Fruit fly (Drosophila melanogaster): ENCODE measurements around the gene CG33116.

The CG33116 gene

DNA sequence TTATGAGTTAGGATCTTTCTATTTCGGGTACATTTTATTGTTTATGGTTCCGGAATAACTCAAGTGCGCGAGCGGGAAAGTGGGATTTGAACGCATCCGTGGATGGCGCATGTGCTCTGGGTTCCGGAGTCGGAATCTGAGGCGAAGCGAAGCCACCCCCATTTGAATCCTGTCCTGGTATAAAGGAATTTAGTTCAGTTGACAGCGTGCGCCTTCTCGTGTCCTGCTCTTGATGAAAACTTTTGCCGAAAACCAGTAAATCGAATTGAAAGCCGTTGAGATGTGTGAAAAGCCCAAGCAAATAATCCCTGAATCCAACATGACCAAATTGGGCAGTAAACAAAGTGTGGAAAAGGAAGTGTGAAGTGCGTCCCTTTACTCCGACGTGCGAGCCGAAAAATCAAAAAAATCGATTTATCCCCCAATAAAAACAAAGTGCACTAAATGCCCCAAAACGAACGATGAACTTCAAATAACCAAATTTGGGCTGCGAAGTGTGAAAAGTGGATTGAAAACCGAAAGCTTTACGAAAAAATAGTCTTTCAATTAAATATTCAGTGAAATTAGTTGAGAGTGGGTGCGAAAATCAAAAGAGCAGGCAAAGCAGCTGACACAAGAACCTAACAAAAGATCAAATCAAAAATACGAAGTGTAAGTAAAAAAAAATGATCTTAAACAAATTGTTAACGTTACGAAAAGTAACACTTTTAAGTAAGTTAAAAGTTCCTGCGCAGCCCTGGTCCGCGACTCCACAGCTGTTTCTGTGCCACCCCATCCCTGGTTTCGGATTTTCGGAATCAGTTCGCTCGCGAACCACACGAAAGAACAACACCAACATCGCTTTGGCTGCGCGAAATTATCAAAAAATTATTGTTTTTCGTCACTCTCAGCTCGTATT is 53.4 kb downstream of the CG33116 start, which contains the start of gene Lar (continued):
- TF ChIP-seq CG1233 (GFP tag; optimal IDR thresholded peaks at IDR 0.05), result peak; percentile 28
- peak; percentile 84 for TF ChIP-seq onecut (GFP tag; IDR thresholded peaks at IDR 0.05)
- TF ChIP-seq tap (tag; optimal IDR thresholded peaks at IDR 0.05), result no peak
- no peak for TF ChIP-seq Trl (optimal IDR thresholded peaks at IDR 0.05)
- TF ChIP-seq Trl (GFP tag; optimal IDR thresholded peaks at IDR 0.05), result peak; percentile 49
- peak; percentile 26 for TF ChIP-seq CG4328 (GFP tag; optimal IDR thresholded peaks at IDR 0.05)
- TF ChIP-seq CG8089 (GFP tag; optimal IDR thresholded peaks at IDR 0.05), result peak; percentile 27
- TF ChIP-seq CG1603 (tag; optimal IDR thresholded peaks at IDR 0.05), result peak; percentile 60
- TF ChIP-seq schlank (tag; optimal IDR thresholded peaks at IDR 0.05), result no peak
- TF ChIP-seq CG4282 (GFP tag; optimal IDR thresholded peaks at IDR 0.05), result peak; percentile 50
- TF ChIP-seq CG9817 (tag; optimal IDR thresholded peaks at IDR 0.05), result peak; percentile 60
- TF ChIP-seq Pdp1 (GFP tag; optimal IDR thresholded peaks at IDR 0.05), result peak; percentile 53 to 58
- TF ChIP-seq Sox102F (GFP tag; optimal IDR thresholded peaks at IDR 0.05), result peak; percentile 58
- no peak for TF ChIP-seq run (tag; optimal IDR thresholded peaks at IDR 0.05)
- peak; percentile 69 for TF ChIP-seq Hsf (GFP tag; optimal IDR thresholded peaks at IDR 0.05)
- TF ChIP-seq ash1 (GFP tag; optimal IDR thresholded peaks at IDR 0.05), result no peak
- peak; percentile 16 for TF ChIP-seq Dip3 (GFP tag; optimal IDR thresholded peaks at IDR 0.05)
- peak; percentile 43 for TF ChIP-seq en (GFP tag; optimal IDR thresholded peaks at IDR 0.05)
- TF ChIP-seq Rx (GFP tag; IDR thresholded peaks at IDR 0.05), result no peak
- TF ChIP-seq psq (GFP tag; optimal IDR thresholded peaks at IDR 0.05), result no peak
- peak; percentile 42 for TF ChIP-seq CG8388 (GFP tag; optimal IDR thresholded peaks at IDR 0.05)
- peak; percentile 68 for TF ChIP-seq Atf6 (GFP tag; IDR thresholded peaks at IDR 0.05)
- peak; percentile 74 for TF ChIP-seq CG18619 (GFP tag; optimal IDR thresholded peaks at IDR 0.05)
- peak; percentile 66 for TF ChIP-seq grau (tag; optimal IDR thresholded peaks at IDR 0.05)
- peak; percentile 58 for TF ChIP-seq phol (tag; optimal IDR thresholded peaks at IDR 0.05)
- TF ChIP-seq sima (GFP tag; optimal IDR thresholded peaks at IDR 0.05), result no peak
- TF ChIP-seq CG4360 (GFP tag; IDR thresholded peaks at IDR 0.05), result no peak
- TF ChIP-seq CG12219 (GFP tag; optimal IDR thresholded peaks at IDR 0.05), result peak; percentile 46
- TF ChIP-seq nau (GFP tag; optimal IDR thresholded peaks at IDR 0.05), result no peak
- TF ChIP-seq dm (GFP tag; optimal IDR thresholded peaks at IDR 0.05), result peak; percentile 42
- peak; percentile 32 for TF ChIP-seq ERR (GFP tag; optimal IDR thresholded peaks at IDR 0.05)
- no peak for TF ChIP-seq CG7963 (GFP tag; IDR thresholded peaks at IDR 0.05; ENCODE audit: partially characterized antibody)
- peak; percentile 67 for TF ChIP-seq Aef1 (GFP tag; IDR thresholded peaks at IDR 0.05)
- no peak for TF ChIP-seq Tbp (GFP tag; optimal IDR thresholded peaks at IDR 0.05)
- no peak for TF ChIP-seq bowl (GFP tag; IDR thresholded peaks at IDR 0.05)
- peak; percentile 2 for TF ChIP-seq Six4 (GFP tag; optimal IDR thresholded peaks at IDR 0.05)
- TF ChIP-seq D19A (tag; optimal IDR thresholded peaks at IDR 0.05), result peak; percentile 38
- TF ChIP-seq vvl (GFP tag; IDR thresholded peaks at IDR 0.05), result peak; percentile 75
- TF ChIP-seq fd64A (GFP tag; optimal IDR thresholded peaks at IDR 0.05), result no peak
- no peak for TF ChIP-seq CG3726 (GFP tag; IDR thresholded peaks at IDR 0.05)
- no peak for TF ChIP-seq sr (GFP tag; IDR thresholded peaks at IDR 0.05)
- peak; percentile 49 for TF ChIP-seq CG15696 (tag; optimal IDR thresholded peaks at IDR 0.05)
- 0 out of 3 replicates have a peak, but pooled peaks have one; percentile 38 for TF ChIP-seq dysf (GFP tag; IDR thresholded peaks at IDR 0.05)
- no peak for TF ChIP-seq CG16815 (GFP tag; optimal IDR thresholded peaks at IDR 0.05)
- TF ChIP-seq CG43689 (GFP tag; IDR thresholded peaks at IDR 0.05), result no peak
- TF ChIP-seq CG11247 (GFP tag; IDR thresholded peaks at IDR 0.05), result peak; percentile 41; the same call in 1 of the 2 replicates
- TF ChIP-seq Atf-2 (GFP tag; optimal IDR thresholded peaks at IDR 0.05), result peak; percentile 21
- no peak for TF ChIP-seq CG17912 (GFP tag; optimal IDR thresholded peaks at IDR 0.05)
- peak; percentile 30; the same call in 1 of the 4 replicates for TF ChIP-seq Dll (GFP tag; IDR thresholded peaks at IDR 0.05; ENCODE audit: partially characterized antibody)
